Worm (Caenorhabditis elegans): Measurements from ENCODE around the gene rol-8.

DNA sequence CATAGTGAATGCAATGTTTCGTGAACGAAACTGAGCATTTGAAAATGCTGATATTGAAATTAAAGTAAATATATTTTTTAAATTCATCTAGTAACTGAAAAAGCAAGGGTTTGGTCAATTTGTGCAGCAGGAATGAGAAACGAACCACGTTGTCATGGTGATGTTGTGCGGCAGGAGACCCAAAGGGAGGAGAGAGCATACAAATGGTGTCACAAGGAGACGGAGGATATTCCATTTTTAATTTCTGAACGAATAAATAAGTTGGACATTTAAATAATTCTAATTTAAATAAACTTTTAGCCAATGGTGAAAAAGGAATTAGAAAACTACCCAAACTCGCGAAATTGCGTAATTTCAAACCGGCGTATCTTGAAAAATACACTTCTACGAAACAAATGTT lies 39.6 kb downstream of the rol-8 start, which contains the start of gene mks-3:
- TF ChIP-seq hnd-1 (tag; optimal IDR thresholded peaks at IDR 0.05) (no peak), flt-1 (GFP tag; IDR thresholded peaks at IDR 0.05) (no peak), ama-1 (optimal IDR thresholded peaks at IDR 0.05) (no peak), B0310.2 (tag; optimal IDR thresholded peaks at IDR 0.05) (no peak), hmbx-1 (tag; optimal IDR thresholded peaks at IDR 0.05) (no peak)
